Fruit fly (Drosophila melanogaster): ENCODE measurements around the gene CG32055.

- TF ChIP-seq usp (GFP tag; optimal IDR thresholded peaks at IDR 0.05) (no peak), psq (optimal IDR thresholded peaks at IDR 0.05) (no peak)
Observed at dm6 chr3L:10225214-10225729, 5.3 kb upstream of the CG32055 start, which contains the start of gene scramb1.
